Worm (Caenorhabditis elegans): Measurements from ENCODE around the gene rocf-1.

DNA sequence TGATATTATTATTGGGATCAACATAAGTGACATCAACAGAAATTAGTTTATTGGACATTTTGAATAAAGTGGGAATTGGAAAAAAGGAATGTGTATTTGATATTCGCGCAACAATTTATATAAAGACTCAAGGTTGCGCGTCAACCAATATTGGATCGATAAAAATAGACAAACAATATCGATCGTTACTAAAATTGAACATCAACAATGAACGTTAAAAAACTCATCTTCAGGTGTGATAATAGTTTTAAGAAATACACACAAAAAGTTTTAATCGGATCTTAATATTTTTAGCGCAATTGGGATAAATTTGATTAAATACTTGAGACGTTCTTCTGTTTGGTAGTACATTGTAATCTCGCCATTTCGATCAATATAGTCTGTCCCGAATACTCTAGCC is 40.7 kb downstream of the rocf-1 start, which contains the start of gene fbxa-104:
- TF ChIP-seq unc-130 (GFP tag; optimal IDR thresholded peaks at IDR 0.05) (no peak), nhr-28 (tag; optimal IDR thresholded peaks at IDR 0.05) (no peak), ces-1 (GFP tag; optimal IDR thresholded peaks at IDR 0.05) (no peak), ama-1 (optimal IDR thresholded peaks at IDR 0.05) (no peak), dmd-8 (GFP tag; IDR thresholded peaks at IDR 0.05) (no peak), cey-2 (tag; optimal IDR thresholded peaks at IDR 0.05; ENCODE audit: borderline replicate concordance, insufficient read depth) (no peak), fos-1 (tag; optimal IDR thresholded peaks at IDR 0.05) (no peak), unc-62 (GFP tag; optimal IDR thresholded peaks at IDR 0.05 in 1 of 2) (peak in 1 of 2 experiments; percentile 96), unc-62 (tag; optimal IDR thresholded peaks at IDR 0.05) (no peak), nhr-11 (tag; optimal IDR thresholded peaks at IDR 0.05) (no peak), mdl-1 (tag; optimal IDR thresholded peaks at IDR 0.05) (no peak), mep-1 (tag; optimal IDR thresholded peaks at IDR 0.05) (no peak), lin-15B (tag; optimal IDR thresholded peaks at IDR 0.05) (no peak), lsy-2 (tag; optimal IDR thresholded peaks at IDR 0.05) (no peak)
